Fruit fly (Drosophila melanogaster) whole organism, larva: ENCODE data around the gene Mur18B.

Experiments
- noc ChIP-seq: fragments of 200-800 bp; sonication (Bioruptor generic); optimal IDR thresholded peaks from 3 replicates; lab custom pipeline; 2019; ENCODE audit warnings: missing biosample characterization, mild to moderate bottlenecking, missing genetic modification characterization, moderate library complexity

Gene Mur18B

DNA sequence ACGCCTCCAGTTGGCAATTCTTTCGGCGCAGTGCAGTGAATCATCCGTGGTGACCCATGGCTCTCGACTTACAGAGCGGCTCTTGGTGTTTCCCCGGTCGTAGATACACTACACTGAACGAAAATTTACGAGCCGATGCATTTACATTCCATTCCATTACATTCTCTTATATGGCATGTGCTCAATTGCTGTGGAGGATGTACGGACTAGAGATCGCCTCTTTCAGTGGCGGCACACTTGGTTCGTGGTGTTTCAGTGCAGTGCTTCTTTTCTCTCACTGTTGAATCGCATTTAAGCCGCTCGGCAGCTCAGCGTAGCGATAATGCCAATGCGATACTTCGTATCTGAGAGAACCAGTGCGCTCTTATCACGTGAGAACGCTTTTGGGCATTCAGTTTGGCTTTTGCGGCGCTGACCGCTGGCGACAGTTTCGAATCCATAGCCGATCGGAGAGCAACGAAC is 25.4 kb upstream of the Mur18B start, which contains the start of gene Mec2:
TSS of gene Mec2 (plus strand) at position 412 of the 462 bp plus-strand sequence.
- peak; percentile 21 for TF ChIP-seq noc (tag; lab: Kevin White, UChicago)

DNA sequence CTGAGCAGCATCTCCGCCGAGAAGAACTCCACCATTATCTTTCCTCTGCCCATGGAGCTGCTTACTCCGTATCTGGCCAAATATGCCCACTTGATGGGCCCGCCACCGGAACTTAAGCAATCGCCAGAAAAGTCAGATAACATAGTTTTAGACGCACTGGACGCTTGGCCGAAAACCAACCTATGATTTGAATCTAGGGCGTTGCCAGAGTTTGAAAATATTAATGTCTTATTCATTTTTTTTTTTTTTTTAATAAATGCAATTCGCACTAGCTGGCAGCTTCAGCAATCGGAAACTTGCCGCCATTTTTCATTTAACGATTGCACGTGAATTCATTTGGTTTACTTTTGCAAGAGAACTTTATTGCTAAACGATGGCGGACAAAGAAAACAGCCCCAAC is 23.2 kb upstream of the Mur18B start, which contains the start of gene HP1D3csd:
TSS of gene HP1D3csd (plus strand) at position 312 of the 400 bp plus-strand sequence.
- TF ChIP-seq noc (tag; lab: Kevin White, UChicago) = no peak

DNA sequence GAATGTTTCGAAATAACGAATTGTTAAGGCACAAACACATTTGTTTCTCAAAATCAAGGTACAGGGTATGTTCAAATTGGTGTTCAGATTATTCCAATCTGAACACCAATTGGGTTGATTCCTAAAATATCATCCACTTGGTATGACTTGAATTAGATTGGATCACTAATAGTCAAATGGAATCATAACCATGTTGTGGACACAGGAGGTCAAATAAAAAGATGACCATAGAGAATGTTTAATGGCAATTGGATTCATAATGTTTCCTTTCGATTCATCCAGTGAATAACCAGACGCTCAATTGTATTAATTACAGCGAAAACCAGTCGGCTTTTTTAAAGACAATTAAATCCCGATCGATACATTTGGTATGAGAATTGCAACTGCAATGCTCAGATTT is 22.0 kb upstream of the Mur18B start:
- TF ChIP-seq noc (tag; lab: Kevin White, UChicago) = no peak

DNA sequence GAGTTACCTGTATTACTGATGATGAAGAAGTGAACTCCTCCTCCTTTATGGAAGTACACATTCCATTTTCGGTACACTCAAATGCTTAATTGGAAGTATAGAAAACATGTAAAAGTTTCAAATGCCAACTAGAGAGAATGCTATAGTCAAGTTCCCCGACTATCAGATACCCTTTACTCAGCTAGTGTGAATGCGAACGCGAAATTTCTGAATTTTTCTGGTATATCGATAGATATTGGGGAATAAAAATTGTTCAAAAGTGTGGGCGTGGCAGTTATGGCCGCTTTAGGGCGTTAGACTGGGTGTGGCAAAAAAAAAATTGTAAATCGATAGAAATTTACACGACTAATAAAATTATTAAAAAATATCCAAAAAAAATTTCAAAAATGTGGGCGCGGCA is 21.5 kb upstream of the Mur18B start:
- TF ChIP-seq noc (tag; lab: Kevin White, UChicago) = no peak

DNA sequence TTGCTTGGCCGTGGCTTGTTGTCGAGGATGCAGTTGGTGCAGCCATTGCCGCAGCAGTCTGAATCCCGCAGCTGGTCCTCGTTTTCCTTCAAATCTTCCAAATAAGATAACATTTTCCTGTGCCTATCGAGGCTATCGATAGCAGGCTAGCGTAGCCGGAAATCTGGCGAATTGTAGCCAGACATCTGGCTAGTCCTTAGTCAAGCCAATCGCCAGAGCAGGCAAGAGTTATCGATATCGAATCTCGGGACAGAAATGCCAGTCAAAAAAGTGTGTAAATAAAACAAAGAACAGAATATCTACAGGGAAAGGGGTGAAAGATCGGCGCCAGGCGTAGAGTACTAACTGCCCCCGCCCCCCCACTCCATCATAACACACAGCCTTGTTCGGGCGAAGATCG is 19.7 kb upstream of the Mur18B start, which contains the start of the genes CG7914 and CG14194:
TSS of gene CG7914 (minus strand) at position 113 of the 400 bp plus-strand sequence.
TSS of gene CG14194 (plus strand) at position 220 of the 400 bp plus-strand sequence.
- no peak for TF ChIP-seq noc (tag; lab: Kevin White, UChicago)

- TF ChIP-seq noc (tag; lab: Kevin White, UChicago) = no peak
These were observed 11.4 kb upstream of the Mur18B start, which contains the start of gene CG7990 for dm6 chrX:19201630-19202029. TSS of gene CG7990 (minus strand) at chrX:19201979.

dm6 chrX:19208014-19208413 is 5.0 kb upstream of the Mur18B start, which contains the start of gene Ulp1:
TSS of gene Ulp1 (minus strand) at chrX:19208187.
- TF ChIP-seq noc (tag; lab: Kevin White, UChicago) = no peak

DNA sequence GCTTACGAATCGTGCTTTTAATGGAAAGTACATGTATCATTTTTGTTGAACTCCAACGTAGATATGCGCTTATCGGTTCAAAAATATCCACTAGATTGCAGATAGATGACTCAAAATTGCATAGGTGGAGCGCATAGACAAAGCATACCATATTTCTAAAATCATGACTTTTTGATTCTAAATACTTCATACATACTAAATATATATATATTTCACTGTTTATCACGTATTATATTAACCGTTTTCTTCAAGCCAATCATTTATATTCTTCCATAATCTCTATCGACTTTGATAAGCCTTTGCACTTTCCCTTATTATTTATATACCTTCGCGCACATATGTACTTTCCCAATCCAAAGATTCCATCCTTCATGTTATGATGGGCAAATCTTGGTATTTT is 1.1 kb upstream of the Mur18B start, which contains the start of gene CG14195:
TSS of gene CG14195 (minus strand) at position 101 of the 400 bp plus-strand sequence.
- no peak for TF ChIP-seq noc (tag; lab: Kevin White, UChicago)

dm6 chrX:19215215-19215614 is 2.2 kb downstream of the Mur18B start, which contains the start of gene Muc18B:
TSS of gene Muc18B (plus strand) at chrX:19215515.
- no peak for TF ChIP-seq noc (tag; lab: Kevin White, UChicago)

DNA sequence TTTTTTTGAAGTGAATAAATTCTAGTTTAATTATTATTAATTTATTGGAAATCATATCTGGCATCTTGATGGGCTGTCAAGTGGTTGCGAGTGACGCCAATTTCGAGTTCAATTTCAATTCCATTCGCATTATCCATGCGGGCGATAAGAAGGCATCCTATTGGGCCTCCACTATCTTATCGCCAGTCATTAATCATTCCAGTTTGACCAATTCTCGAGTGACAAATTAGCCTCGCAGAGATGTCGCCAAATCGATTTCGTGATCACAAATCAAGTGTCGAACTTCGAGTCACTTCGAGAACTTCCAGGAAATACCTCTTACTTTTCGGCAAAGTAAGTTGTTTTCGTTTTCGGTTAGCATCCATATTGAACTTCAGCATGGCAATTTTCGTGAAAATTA is 3.6 kb downstream of the Mur18B start:
- peak; percentile 70 for TF ChIP-seq noc (tag; lab: Kevin White, UChicago)

- TF ChIP-seq noc (tag; lab: Kevin White, UChicago) = no peak
These were observed 7.4 kb downstream of the Mur18B start, which contains the start of gene CG7884 for dm6 chrX:19220415-19220814. TSS of gene CG7884 (plus strand) at chrX:19220622.

dm6 chrX:19220963-19221572 is 8.0 kb downstream of the Mur18B start:
- no peak for TF ChIP-seq noc (tag; lab: Kevin White, UChicago)

DNA sequence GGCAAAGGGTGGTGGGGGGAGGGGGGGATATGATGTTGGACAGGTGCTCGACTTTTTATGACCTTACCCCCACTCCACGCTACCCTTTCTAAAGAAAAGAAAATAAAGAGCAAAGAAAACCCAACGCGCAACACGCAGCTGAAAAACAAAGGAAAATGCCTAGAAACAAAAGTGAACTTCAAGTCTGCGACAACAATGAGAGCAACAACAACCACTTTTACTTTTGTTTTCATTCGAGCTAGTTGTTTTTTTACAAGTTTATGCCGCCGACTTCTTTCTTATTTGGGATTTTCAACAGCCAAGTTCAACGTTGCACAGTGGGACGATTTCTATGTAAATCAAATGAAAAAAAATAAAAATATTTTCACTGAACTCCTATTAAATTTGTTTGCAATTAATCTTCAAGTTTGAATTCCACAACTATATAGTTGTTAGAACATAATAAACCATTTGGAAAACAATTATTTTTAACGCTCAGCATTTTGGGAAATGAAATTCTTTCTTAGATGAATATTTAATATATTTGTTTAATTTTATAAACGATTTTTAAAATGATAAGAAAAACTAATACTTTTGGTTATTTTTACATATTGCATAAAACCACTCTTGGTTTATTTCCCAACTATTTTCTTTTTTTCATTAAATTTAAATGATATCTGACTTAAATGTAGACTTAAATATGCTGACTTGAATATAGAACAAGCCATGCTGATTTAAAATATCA is 11.7 kb downstream of the Mur18B start:
- TF ChIP-seq noc (tag; lab: Kevin White, UChicago) = no peak

DNA sequence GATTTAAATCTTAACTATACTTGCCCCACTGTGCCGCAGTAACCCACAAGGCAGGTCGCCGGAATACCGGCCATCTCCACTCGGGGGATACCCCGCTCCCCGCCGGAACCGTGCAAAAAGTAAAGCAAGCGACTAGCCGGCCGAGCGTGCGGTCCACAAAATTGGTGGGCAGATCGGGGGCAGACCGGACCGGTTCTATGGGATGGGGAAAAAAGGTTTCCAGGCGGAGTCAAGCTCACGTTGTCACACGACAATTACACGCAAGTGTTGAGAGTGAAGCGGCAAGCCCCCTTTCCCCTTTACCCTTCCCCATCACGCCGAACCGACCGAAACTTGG is 12.2 kb downstream of the Mur18B start:
- no peak for TF ChIP-seq noc (tag; lab: Kevin White, UChicago)

dm6 chrX:19229855-19230433 is 16.9 kb downstream of the Mur18B start:
- no peak for TF ChIP-seq noc (tag; lab: Kevin White, UChicago)

DNA sequence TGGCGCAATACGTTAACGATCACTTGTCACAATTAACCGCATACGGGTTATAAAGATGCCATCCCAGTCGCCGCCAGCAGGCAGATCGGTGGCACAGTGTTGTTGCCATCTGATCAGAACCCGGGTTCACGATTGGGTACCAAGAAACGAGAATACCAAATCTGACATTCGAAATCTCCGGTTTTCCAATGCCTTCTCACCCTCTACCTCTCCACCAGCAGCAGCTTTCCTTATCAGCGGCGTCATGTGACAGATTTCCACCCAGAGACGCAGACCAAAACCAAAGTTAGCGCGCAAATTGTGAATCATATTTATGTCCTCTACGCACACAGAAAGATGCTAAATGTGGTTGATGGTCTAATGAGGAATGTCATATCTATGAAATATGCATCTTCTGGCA is 25.6 kb downstream of the Mur18B start:
- no peak for TF ChIP-seq noc (tag; lab: Kevin White, UChicago)
